Worm (Caenorhabditis elegans) whole organism, young adult: ENCODE measurements around the gene fbxl-1.

Experiments
- B0261.1 ChIP-seq: sonication (generic microtip); optimal IDR thresholded peaks from 2 replicates; lab custom pipeline; 2016; ENCODE audit warnings: mild to moderate bottlenecking, missing genetic modification characterization, moderate library complexity, missing compliant biosample characterization
- F37B4.10 ChIP-seq: fragments of 200-800 bp; sonication (Bioruptor generic); IDR thresholded peaks from 2 replicates; pipeline ENCODE4 v1.3.6; 2022; ENCODE audit warnings: missing genetic modification characterization, missing compliant biosample characterization
- F39B2.1 ChIP-seq: fragments of 200-800 bp; sonication (Bioruptor generic); IDR thresholded peaks from 2 replicates; pipeline ENCODE4 v1.3.6; 2022; ENCODE audit warnings: missing genetic modification reagents, missing genetic modification characterization, missing compliant biosample characterization
- Y67H2A.10 ChIP-seq: fragments of 200-800 bp; sonication (Bioruptor generic); conservative IDR thresholded peaks from 2 replicates; pipeline ENCODE4 v1.3.6; 2022; ENCODE audit warnings: missing genetic modification reagents, missing genetic modification characterization, missing compliant biosample characterization
- ceh-79 ChIP-seq: sonication (generic microtip); optimal IDR thresholded peaks from 2 replicates; lab custom pipeline; 2017; ENCODE audit warnings: mild to moderate bottlenecking, missing genetic modification characterization, missing compliant biosample characterization
- lir-1 ChIP-seq: fragments of 200-800 bp; sonication (Bioruptor generic); conservative IDR thresholded peaks from 2 replicates; pipeline ENCODE4 v1.3.6; 2022; ENCODE audit warnings: missing genetic modification reagents, missing genetic modification characterization, missing compliant biosample characterization
- lsl-1 ChIP-seq: fragments of 200-800 bp; sonication (Bioruptor generic); optimal IDR thresholded peaks from 2 replicates; lab custom pipeline; 2018; ENCODE audit warnings: mild to moderate bottlenecking, missing genetic modification characterization, moderate library complexity, missing compliant biosample characterization
- nfya-1 ChIP-seq: sonication (generic microtip); optimal IDR thresholded peaks from 2 replicates; lab custom pipeline; 2017; ENCODE audit warnings: antibody characterized with exemption, missing compliant biosample characterization, missing genetic modification characterization, borderline replicate concordance; ENCODE audit not compliant: insufficient read depth
- repo-1 ChIP-seq: sonication (generic microtip); optimal IDR thresholded peaks from 2 replicates; lab custom pipeline; 2017; ENCODE audit warnings: mild to moderate bottlenecking, missing genetic modification characterization, missing compliant biosample characterization
- rpc-1 ChIP-seq, 2 experiments: fragments of 150-350 bp in 1 of 2; sonication (generic microtip) in 1 of 2; optimal IDR thresholded peaks; 2 replicates each; lab custom pipeline; 2014 to 2018; ENCODE audit warnings: missing biosample characterization in 1 of 2, missing genetic modification characterization in 1 of 2, missing genetic modification reagents in 1 of 2, missing genotype in 1 of 2
- sptf-2 ChIP-seq: fragments of 200-800 bp; sonication (Bioruptor generic); optimal IDR thresholded peaks from 2 replicates; lab custom pipeline; 2018; ENCODE audit warnings: mild to moderate bottlenecking, missing genetic modification characterization, missing compliant biosample characterization
- unc-62 ChIP-seq: fragments of 150-350 bp; optimal IDR thresholded peaks from 2 replicates; lab custom pipeline; 2014; ENCODE audit warnings: missing biosample characterization, missing genetic modification reagents, missing genetic modification characterization
- ztf-26 ChIP-seq: sonication (generic microtip); optimal IDR thresholded peaks from 2 replicates; lab custom pipeline; 2017; ENCODE audit warnings: missing genetic modification characterization, missing compliant biosample characterization

DNA sequence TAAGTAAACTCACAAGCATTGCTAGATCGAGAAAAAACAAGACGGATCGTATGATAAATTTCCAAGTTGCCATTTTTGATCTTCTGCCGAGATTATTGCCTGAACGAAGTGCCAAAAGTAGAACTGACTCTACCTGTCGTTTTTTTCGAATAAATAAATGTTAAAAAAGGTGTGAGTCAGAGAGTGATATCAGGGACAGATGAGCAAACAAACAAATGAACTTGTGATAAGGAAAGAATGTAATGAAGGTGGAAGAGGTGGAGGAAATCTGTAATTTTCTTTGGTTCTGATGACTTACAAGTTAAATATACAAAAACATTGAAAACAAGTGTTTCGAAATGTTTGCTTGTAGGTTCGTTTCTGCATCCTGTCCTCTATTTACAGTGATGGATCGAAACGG is 11.7 kb downstream of the fbxl-1 start, which contains the start of gene tsp-1:
- no peak for TF ChIP-seq rpc-1 (optimal IDR thresholded peaks at IDR 0.05; lab: Kevin White, UChicago)
- no peak for TF ChIP-seq rpc-1 (tag; optimal IDR thresholded peaks at IDR 0.05; lab: Kevin White, UChicago)
- no peak for TF ChIP-seq unc-62 (GFP tag; lab: Kevin White, UChicago)
- TF ChIP-seq repo-1 (tag; lab: Kevin White, UChicago): no peak
- TF ChIP-seq lsl-1: no peak
- TF ChIP-seq ceh-79 (tag; lab: Kevin White, UChicago): no peak
- no peak for TF ChIP-seq lir-1 (GFP tag; lab: Robert Waterston, UW)
- TF ChIP-seq Y67H2A.10 (GFP tag; lab: Robert Waterston, UW): no peak
- no peak for TF ChIP-seq F37B4.10 (GFP tag; lab: Robert Waterston, UW)
- TF ChIP-seq B0261.1 (tag; lab: Kevin White, UChicago): no peak
- no peak for TF ChIP-seq F39B2.1 (GFP tag; lab: Robert Waterston, UW)
- no peak for TF ChIP-seq sptf-2 (GFP tag; lab: Kevin White, UChicago)
- TF ChIP-seq nfya-1: no peak
- TF ChIP-seq ztf-26 (tag; lab: Kevin White, UChicago): no peak
